Worm (Caenorhabditis elegans) whole organism, L4 larva: ENCODE data around the gene F27E5.3.

Source experiments
- R02D3.7 ChIP-seq: fragments of 150-350 bp; sonication (generic microtip); optimal IDR thresholded peaks from 3 replicates; lab custom pipeline; 2014; ENCODE audit warnings: missing biosample characterization, missing genetic modification characterization
- Y48G9A.11 ChIP-seq: fragments of 200-800 bp; sonication (Bioruptor generic); IDR thresholded peaks from 2 replicates; pipeline ENCODE4 v1.3.6; 2022; ENCODE audit warnings: missing genetic modification reagents, missing genetic modification characterization, missing compliant biosample characterization
- ces-1 ChIP-seq: fragments of 150-350 bp; sonication (generic microtip); optimal IDR thresholded peaks from 4 replicates; lab custom pipeline; 2014; ENCODE audit warnings: missing biosample characterization, missing genetic modification reagents, missing genetic modification characterization
- dmd-6 ChIP-seq: fragments of 200-800 bp; sonication (Bioruptor generic); IDR thresholded peaks from 2 replicates; pipeline ENCODE4 v1.3.6; 2022; ENCODE audit warnings: missing genetic modification reagents, missing genetic modification characterization, missing compliant biosample characterization
- egl-43 ChIP-seq: fragments of 200-800 bp; sonication (Bioruptor generic); IDR thresholded peaks from 2 replicates; pipeline ENCODE4 v1.3.6; 2022; ENCODE audit warnings: missing genetic modification reagents, missing genetic modification characterization, missing compliant biosample characterization
- lin-39 ChIP-seq: fragments of 150-350 bp; optimal IDR thresholded peaks from 2 replicates; lab custom pipeline; 2014; ENCODE audit warnings: missing biosample characterization, missing genetic modification reagents, missing genetic modification characterization
- lsy-2 ChIP-seq, 2 experiments: fragments of 150-350 bp in 1 of 2; sonication (generic microtip) in 1 of 2; optimal IDR thresholded peaks; 2 replicates each; lab custom pipeline; 2014 to 2017; ENCODE audit warnings: missing biosample characterization in 2 of 2, missing genetic modification characterization in 2 of 2
- mep-1 ChIP-seq: fragments of 150-350 bp; sonication (generic microtip); optimal IDR thresholded peaks from 3 replicates; lab custom pipeline; 2014; ENCODE audit warnings: missing biosample characterization, missing genetic modification characterization
- pqm-1 ChIP-seq: sonication (generic microtip); optimal IDR thresholded peaks from 2 replicates; lab custom pipeline; 2017; ENCODE audit warnings: missing biosample characterization, missing genetic modification characterization
- unc-62 ChIP-seq, 3 experiments: fragments of 150-350 bp in 1 of 3; sonication (generic microtip); optimal IDR thresholded peaks in 2 of 3; peaks in 1 of 3; 1 replicate in 1 of 3; 2 replicates in 2 of 3; lab custom pipeline; 2014 to 2017; ENCODE audit warnings: missing biosample characterization in 3 of 3, missing genetic modification characterization in 3 of 3, missing genetic modification reagents in 3 of 3, missing genotype in 1 of 3
- ztf-11 ChIP-seq: fragments of 150-350 bp; optimal IDR thresholded peaks from 2 replicates; lab custom pipeline; 2014; ENCODE audit warnings: missing biosample characterization, missing genetic modification characterization

- TF ChIP-seq unc-62 (GFP tag; optimal IDR thresholded peaks at IDR 0.05 in 1 of 2; lab: Kevin White, UChicago) (peak in 1 of 2 experiments; percentile 55), unc-62 (tag; optimal IDR thresholded peaks at IDR 0.05; lab: Kevin White, UChicago) (no peak), lin-39 (no peak), egl-43 (GFP tag; lab: Robert Waterston, UW) (no peak), lsy-2 (tag; optimal IDR thresholded peaks at IDR 0.05; lab: Kevin White, UChicago) (no peak), mep-1 (tag; lab: Kevin White, UChicago) (no peak), dmd-6 (GFP tag; lab: Robert Waterston, UW) (no peak), Y48G9A.11 (GFP tag; lab: Robert Waterston, UW) (no peak), ztf-11 (tag; lab: Kevin White, UChicago) (no peak), pqm-1 (tag; lab: Kevin White, UChicago) (peak; percentile 89), R02D3.7 (tag; lab: Kevin White, UChicago) (no peak), ces-1 (no peak)
Measured at ce11 chrII:10094190-10094923, 49.6 kb downstream of the F27E5.3 start, which contains the start of gene lact-2.
